Worm (Caenorhabditis elegans) whole organism, young adult: ENCODE measurements around the gene alg-4.

ENCODE experiments used
- B0261.1 ChIP-seq: sonication (generic microtip); optimal IDR thresholded peaks from 2 replicates; lab custom pipeline; 2016; ENCODE audit warnings: mild to moderate bottlenecking, missing genetic modification characterization, moderate library complexity, missing compliant biosample characterization
- C06A6.2 ChIP-seq: fragments of 200-800 bp; sonication (Bioruptor generic); conservative IDR thresholded peaks from 2 replicates; pipeline ENCODE4 v1.3.6; 2022; ENCODE audit warnings: missing genetic modification characterization, missing compliant biosample characterization
- F10E7.11 ChIP-seq: sonication (generic microtip); optimal IDR thresholded peaks from 2 replicates; lab custom pipeline; 2017; ENCODE audit warnings: mild to moderate bottlenecking, missing genetic modification characterization, moderate library complexity, missing compliant biosample characterization
- F22D6.2 ChIP-seq: sonication (generic microtip); optimal IDR thresholded peaks from 2 replicates; lab custom pipeline; 2016; ENCODE audit warnings: mild to moderate bottlenecking, missing genetic modification characterization, missing compliant biosample characterization
- F23B12.7 ChIP-seq: sonication (generic microtip); optimal IDR thresholded peaks from 2 replicates; lab custom pipeline; 2017; ENCODE audit warnings: missing genetic modification characterization, mild to moderate bottlenecking, missing compliant biosample characterization, antibody characterized with exemption, moderate library complexity; ENCODE audit not compliant: insufficient read depth
- F33H1.4 ChIP-seq: fragments of 200-800 bp; sonication (Bioruptor generic); IDR thresholded peaks from 2 replicates; pipeline ENCODE4 v1.3.6; 2022; ENCODE audit warnings: missing genetic modification reagents, missing genetic modification characterization, missing compliant biosample characterization
- F37B4.10 ChIP-seq: fragments of 200-800 bp; sonication (Bioruptor generic); IDR thresholded peaks from 2 replicates; pipeline ENCODE4 v1.3.6; 2022; ENCODE audit warnings: missing genetic modification characterization, missing compliant biosample characterization
- F39B2.1 ChIP-seq: fragments of 200-800 bp; sonication (Bioruptor generic); IDR thresholded peaks from 2 replicates; pipeline ENCODE4 v1.3.6; 2022; ENCODE audit warnings: missing genetic modification reagents, missing genetic modification characterization, missing compliant biosample characterization
- F49E8.2 ChIP-seq: sonication (generic microtip); optimal IDR thresholded peaks from 3 replicates; lab custom pipeline; 2017; ENCODE audit warnings: missing genetic modification characterization, mild to moderate bottlenecking, missing compliant biosample characterization, antibody characterized with exemption, moderate library complexity; ENCODE audit not compliant: insufficient read depth
- F52B5.7 ChIP-seq: sonication (generic microtip); optimal IDR thresholded peaks from 2 replicates; lab custom pipeline; 2016; ENCODE audit warnings: mild to moderate bottlenecking, missing genetic modification characterization, missing compliant biosample characterization
- F57A8.1 ChIP-seq: fragments of 200-800 bp; sonication (Bioruptor generic); optimal IDR thresholded peaks from 2 replicates; lab custom pipeline; 2018; ENCODE audit warnings: mild to moderate bottlenecking, missing genetic modification characterization, moderate library complexity, missing compliant biosample characterization
- K12H6.12 ChIP-seq: fragments of 200-800 bp; sonication (Bioruptor generic); optimal IDR thresholded peaks from 2 replicates; lab custom pipeline; 2018; ENCODE audit warnings: mild to moderate bottlenecking, missing genetic modification characterization, missing compliant biosample characterization
- Y53G8AR.9 ChIP-seq: fragments of 200-800 bp; sonication (Bioruptor generic); conservative IDR thresholded peaks from 2 replicates; pipeline ENCODE4 v1.3.6; 2022; ENCODE audit warnings: missing genetic modification reagents, missing genetic modification characterization, missing compliant biosample characterization
- Y67H2A.10 ChIP-seq: fragments of 200-800 bp; sonication (Bioruptor generic); conservative IDR thresholded peaks from 2 replicates; pipeline ENCODE4 v1.3.6; 2022; ENCODE audit warnings: missing genetic modification reagents, missing genetic modification characterization, missing compliant biosample characterization
- Y95B8A.8 ChIP-seq: fragments of 200-800 bp; sonication (Bioruptor generic); IDR thresholded peaks from 2 replicates; pipeline ENCODE4 v1.3.6; 2022; ENCODE audit warnings: missing genetic modification reagents, missing genetic modification characterization, missing compliant biosample characterization
- ama-1 ChIP-seq, 3 experiments: fragments of 150-350 bp in 1 of 3; sonication (generic microtip) in 2 of 3; optimal IDR thresholded peaks; 2 replicates each; lab custom pipeline; 2014 to 2018; ENCODE audit warnings: missing biosample characterization in 2 of 3, missing genetic modification characterization in 2 of 3, missing genetic modification reagents in 2 of 3
- aptf-2 ChIP-seq: fragments of 200-800 bp; sonication (Bioruptor generic); conservative IDR thresholded peaks from 2 replicates; pipeline ENCODE4 v1.3.6; 2022; ENCODE audit warnings: missing genetic modification reagents, missing genetic modification characterization, missing compliant biosample characterization
- atf-7 ChIP-seq: sonication (generic microtip); optimal IDR thresholded peaks from 2 replicates; lab custom pipeline; 2017; ENCODE audit warnings: mild to moderate bottlenecking, missing genetic modification characterization, missing compliant biosample characterization
- athp-1 ChIP-seq: sonication (generic microtip); optimal IDR thresholded peaks from 2 replicates; lab custom pipeline; 2017; ENCODE audit warnings: mild to moderate bottlenecking, missing genetic modification characterization, missing compliant biosample characterization
- ccch-3 ChIP-seq: fragments of 200-800 bp; sonication (Bioruptor generic); optimal IDR thresholded peaks from 2 replicates; lab custom pipeline; 2018; ENCODE audit warnings: mild to moderate bottlenecking, missing genetic modification characterization, missing compliant biosample characterization
- ceh-100 ChIP-seq: fragments of 200-800 bp; sonication (Bioruptor generic); IDR thresholded peaks from 2 replicates; pipeline ENCODE4 v1.3.6; 2022; ENCODE audit warnings: missing genetic modification reagents, missing genetic modification characterization, missing compliant biosample characterization
- ceh-58 ChIP-seq: fragments of 200-800 bp; sonication (Bioruptor generic); IDR thresholded peaks from 2 replicates; pipeline ENCODE4 v1.3.6; 2022; ENCODE audit warnings: missing genetic modification characterization, missing compliant biosample characterization
- ceh-79 ChIP-seq: sonication (generic microtip); optimal IDR thresholded peaks from 2 replicates; lab custom pipeline; 2017; ENCODE audit warnings: mild to moderate bottlenecking, missing genetic modification characterization, missing compliant biosample characterization
- die-1 ChIP-seq: sonication (generic microtip); optimal IDR thresholded peaks from 2 replicates; lab custom pipeline; 2016; ENCODE audit warnings: missing genotype, mild to moderate bottlenecking, missing genetic modification characterization, missing compliant biosample characterization
- egl-18 ChIP-seq: fragments of 200-800 bp; sonication (Bioruptor generic); IDR thresholded peaks from 2 replicates; pipeline ENCODE4 v1.3.6; 2022; ENCODE audit warnings: missing genetic modification reagents, missing genetic modification characterization, missing compliant biosample characterization
- fkh-3 ChIP-seq: sonication (generic microtip); optimal IDR thresholded peaks from 2 replicates; lab custom pipeline; 2016; ENCODE audit warnings: mild to moderate bottlenecking, missing genetic modification characterization, missing compliant biosample characterization
- gei-17 ChIP-seq: fragments of 200-800 bp; sonication (Bioruptor generic); optimal IDR thresholded peaks from 2 replicates; lab custom pipeline; 2018; ENCODE audit warnings: mild to moderate bottlenecking, missing genetic modification characterization, missing compliant biosample characterization
- hmg-1.2 ChIP-seq: fragments of 200-800 bp; sonication (Bioruptor generic); IDR thresholded peaks from 2 replicates; pipeline ENCODE4 v1.3.6; 2022; ENCODE audit warnings: missing genetic modification reagents, missing genetic modification characterization, missing compliant biosample characterization
- hmg-20 ChIP-seq: fragments of 200-800 bp; sonication (Bioruptor generic); IDR thresholded peaks from 2 replicates; pipeline ENCODE4 v1.3.6; 2022; ENCODE audit warnings: missing genetic modification reagents, missing genetic modification characterization, missing compliant biosample characterization
- hsf-1 ChIP-seq: fragments of 200-800 bp; sonication (Bioruptor generic); IDR thresholded peaks from 2 replicates; pipeline ENCODE4 v1.3.6; 2022; ENCODE audit warnings: missing genetic modification reagents, missing genetic modification characterization, missing compliant biosample characterization
- lin-35 ChIP-seq, 3 experiments: fragments of 150-350 bp in 2 of 3; sonication (generic microtip) in 1 of 3; optimal IDR thresholded peaks; 2 replicates each; lab custom pipeline; 2014 to 2018; ENCODE audit warnings: missing biosample characterization in 3 of 3, missing genetic modification characterization in 3 of 3, missing genetic modification reagents in 3 of 3
- lin-54 ChIP-seq: fragments of 200-800 bp; sonication (Bioruptor generic); optimal IDR thresholded peaks from 2 replicates; lab custom pipeline; 2018; ENCODE audit warnings: mild to moderate bottlenecking, missing genetic modification characterization, missing compliant biosample characterization
- lir-1 ChIP-seq: fragments of 200-800 bp; sonication (Bioruptor generic); conservative IDR thresholded peaks from 2 replicates; pipeline ENCODE4 v1.3.6; 2022; ENCODE audit warnings: missing genetic modification reagents, missing genetic modification characterization, missing compliant biosample characterization
- lsl-1 ChIP-seq: fragments of 200-800 bp; sonication (Bioruptor generic); optimal IDR thresholded peaks from 2 replicates; lab custom pipeline; 2018; ENCODE audit warnings: mild to moderate bottlenecking, missing genetic modification characterization, moderate library complexity, missing compliant biosample characterization
- madf-10 ChIP-seq: sonication (generic microtip); optimal IDR thresholded peaks from 2 replicates; lab custom pipeline; 2016; ENCODE audit warnings: mild to moderate bottlenecking, missing genetic modification characterization, missing compliant biosample characterization
- mcd-1 ChIP-seq: fragments of 200-800 bp; sonication (Bioruptor generic); IDR thresholded peaks from 2 replicates; pipeline ENCODE4 v1.3.6; 2022; ENCODE audit warnings: missing genetic modification reagents, missing genetic modification characterization, missing compliant biosample characterization
- mes-4 ChIP-seq: sonication (generic microtip); optimal IDR thresholded peaks from 2 replicates; lab custom pipeline; 2016; ENCODE audit warnings: missing genotype, missing genetic modification characterization, missing compliant biosample characterization
- nfya-1 ChIP-seq: sonication (generic microtip); optimal IDR thresholded peaks from 2 replicates; lab custom pipeline; 2017; ENCODE audit warnings: antibody characterized with exemption, missing compliant biosample characterization, missing genetic modification characterization, borderline replicate concordance; ENCODE audit not compliant: insufficient read depth
- nhr-120 ChIP-seq: fragments of 200-800 bp; sonication (Bioruptor generic); IDR thresholded peaks from 2 replicates; pipeline ENCODE4 v1.3.6; 2022; ENCODE audit warnings: missing genetic modification characterization, missing compliant biosample characterization
- pbrm-1 ChIP-seq: fragments of 200-800 bp; sonication (Bioruptor generic); IDR thresholded peaks from 2 replicates; pipeline ENCODE4 v1.3.6; 2022; ENCODE audit warnings: missing genetic modification reagents, missing genetic modification characterization, missing compliant biosample characterization
- sdz-38 ChIP-seq: sonication (generic microtip); optimal IDR thresholded peaks from 2 replicates; lab custom pipeline; 2016; ENCODE audit warnings: missing genotype, missing genetic modification characterization, missing compliant biosample characterization
- snpc-4 ChIP-seq, 5 experiments: fragments of 150-350 bp in 1 of 5; sonication (generic microtip) in 4 of 5; optimal IDR thresholded peaks; 2 replicates each; lab custom pipeline; 2014 to 2018; ENCODE audit warnings: missing genetic modification characterization in 5 of 5, missing biosample characterization in 3 of 5, antibody characterized with exemption in 2 of 5, mild to moderate bottlenecking in 2 of 5, missing compliant biosample characterization in 2 of 5, missing genotype in 2 of 5, moderate library complexity in 2 of 5, missing genetic modification reagents in 1 of 5
- tbp1 ChIP-seq: fragments of 200-800 bp; sonication (Bioruptor generic); optimal IDR thresholded peaks from 2 replicates; lab custom pipeline; 2018; ENCODE audit warnings: mild to moderate bottlenecking, missing genetic modification characterization, missing compliant biosample characterization
- tbx-9 ChIP-seq: sonication (generic microtip); optimal IDR thresholded peaks from 2 replicates; lab custom pipeline; 2016; ENCODE audit warnings: borderline replicate concordance, missing genetic modification characterization, inconsistent platforms, missing compliant biosample characterization
- tlf-1 ChIP-seq: fragments of 200-800 bp; sonication (Bioruptor generic); optimal IDR thresholded peaks from 2 replicates; lab custom pipeline; 2018; ENCODE audit warnings: mild to moderate bottlenecking, missing genetic modification characterization, missing compliant biosample characterization
- ztf-25 ChIP-seq: fragments of 200-800 bp; sonication (Bioruptor generic); IDR thresholded peaks from 2 replicates; pipeline ENCODE4 v1.3.6; 2022; ENCODE audit warnings: missing genetic modification reagents, missing genetic modification characterization, missing compliant biosample characterization
- ztf-3 ChIP-seq: fragments of 200-800 bp; sonication (Bioruptor generic); optimal IDR thresholded peaks from 2 replicates; lab custom pipeline; 2018; ENCODE audit warnings: mild to moderate bottlenecking, missing genetic modification characterization, missing compliant biosample characterization

The alg-4 gene

ce11 chrIII:9867780-9868503 lies 23.3 kb downstream of the alg-4 start, which contains the start of gene dhhc-4 (continued):
- TF ChIP-seq lin-35 (GFP tag; optimal IDR thresholded peaks at IDR 0.05; lab: Kevin White, UChicago) (peak in 1 of 3 experiments; percentile 89), snpc-4 (GFP tag; optimal IDR thresholded peaks at IDR 0.05; lab: Kevin White, UChicago) (no peak), snpc-4 (tag; optimal IDR thresholded peaks at IDR 0.05; lab: Kevin White, UChicago) (no peak), madf-10 (tag; lab: Kevin White, UChicago) (peak; percentile 62), C06A6.2 (GFP tag; lab: Robert Waterston, UW) (no peak), pbrm-1 (GFP tag; lab: Robert Waterston, UW) (no peak), die-1 (no peak), F57A8.1 (GFP tag; lab: Kevin White, UChicago) (no peak), fkh-3 (no peak), F23B12.7 (tag; lab: Kevin White, UChicago) (no peak), sdz-38 (tag; lab: Kevin White, UChicago) (no peak), ceh-58 (GFP tag; lab: Robert Waterston, UW) (no peak), F37B4.10 (GFP tag; lab: Robert Waterston, UW) (no peak), F33H1.4 (peak; percentile 53), F22D6.2 (tag; lab: Kevin White, UChicago) (peak; percentile 9), mes-4 (no peak), ccch-3 (GFP tag; lab: Kevin White, UChicago) (peak; percentile 45), B0261.1 (tag; lab: Kevin White, UChicago) (no peak), K12H6.12 (tag; lab: Kevin White, UChicago) (peak; percentile 42), athp-1 (tag; lab: Kevin White, UChicago) (no peak), tlf-1 (GFP tag; lab: Kevin White, UChicago) (peak; percentile 44), F49E8.2 (tag; lab: Kevin White, UChicago) (no peak), ama-1 (optimal IDR thresholded peaks at IDR 0.05; lab: Kevin White, UChicago) (no peak), ama-1 (GFP tag; optimal IDR thresholded peaks at IDR 0.05; lab: Kevin White, UChicago) (no peak), Y53G8AR.9 (GFP tag; lab: Robert Waterston, UW) (no peak), nfya-1 (no peak), tbx-9 (tag; lab: Kevin White, UChicago) (no peak), gei-17 (no peak), hmg-1.2 (GFP tag; lab: Robert Waterston, UW) (no peak), ztf-25 (GFP tag; lab: Robert Waterston, UW) (no peak), mcd-1 (GFP tag; lab: Robert Waterston, UW) (no peak), hsf-1 (GFP tag; lab: Robert Waterston, UW) (0 out of 2 replicates have a peak, but pooled peaks have one; percentile 56), Y67H2A.10 (GFP tag; lab: Robert Waterston, UW) (no peak), ceh-79 (tag; lab: Kevin White, UChicago) (no peak), egl-18 (no peak), lsl-1 (GFP tag; lab: Kevin White, UChicago) (peak; percentile 45), hmg-20 (GFP tag; lab: Robert Waterston, UW) (peak; percentile 46; the same call in 1 of the 2 replicates), nhr-120 (GFP tag; lab: Robert Waterston, UW) (no peak), ceh-100 (GFP tag; lab: Robert Waterston, UW) (peak; percentile 33; the same call in 1 of the 2 replicates), aptf-2 (0 out of 2 replicates have a peak, but pooled peaks have one; percentile 53), lir-1 (GFP tag; lab: Robert Waterston, UW) (peak; percentile 50), F52B5.7 (no peak), Y95B8A.8 (GFP tag; lab: Robert Waterston, UW) (no peak), ztf-3 (GFP tag; lab: Kevin White, UChicago) (no peak), tbp1 (GFP tag; lab: Kevin White, UChicago) (no peak), lin-54 (GFP tag; lab: Kevin White, UChicago) (no peak), atf-7 (no peak), F10E7.11 (tag; lab: Kevin White, UChicago) (no peak), F39B2.1 (GFP tag; lab: Robert Waterston, UW) (no peak)
